Fruit fly (Drosophila melanogaster): ENCODE data around the gene wac.
A peak's percentile ranks its signal among the peaks of the same experiment; 100 is the strongest.

wac gene

DNA sequence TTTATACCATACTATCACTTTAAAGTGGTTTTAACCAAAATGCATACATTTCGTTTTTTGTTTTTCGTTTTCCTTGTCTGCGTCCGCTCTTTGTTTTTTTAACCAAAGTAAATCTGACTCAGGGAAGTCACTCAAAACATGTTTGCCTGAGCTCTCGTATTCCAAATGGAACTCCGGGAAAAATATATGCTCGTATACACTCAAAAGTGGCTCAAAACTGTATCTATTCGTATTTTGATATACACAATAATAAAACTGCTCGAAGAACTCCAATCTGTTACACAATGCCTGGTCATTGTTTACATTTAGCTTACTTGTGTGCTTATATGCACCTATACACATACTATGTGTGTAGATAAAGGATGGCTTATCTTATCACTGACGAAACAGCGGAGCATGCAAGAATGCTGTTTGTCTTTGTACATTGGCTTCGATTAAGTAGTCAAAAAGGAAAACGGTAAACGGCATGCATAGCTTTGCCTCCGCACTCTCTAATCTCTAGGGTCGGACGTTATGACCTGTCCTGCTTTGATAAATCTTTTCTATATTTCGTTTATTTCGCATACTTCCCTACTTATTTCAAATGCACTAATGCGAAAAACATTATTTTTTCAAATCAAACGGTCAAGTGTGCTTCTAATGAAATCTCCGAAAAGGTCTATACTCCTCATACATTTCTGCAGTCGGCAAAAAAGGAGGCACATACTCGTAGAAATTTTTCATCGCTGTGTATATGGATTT lies 13.0 kb downstream of the wac start, which contains the start of gene miple2 (continued):
- TF ChIP-seq dpn (GFP tag; optimal IDR thresholded peaks at IDR 0.05) (peak; percentile 13 to 38), CG13424 (tag; optimal IDR thresholded peaks at IDR 0.05) (peak; percentile 53), Ets97D (GFP tag; optimal IDR thresholded peaks at IDR 0.05) (no peak), CG6689 (GFP tag; IDR thresholded peaks at IDR 0.05) (no peak), chif (GFP tag; optimal IDR thresholded peaks at IDR 0.05) (peak; percentile 15 to 16), bsh (GFP tag; optimal IDR thresholded peaks at IDR 0.05) (peak; percentile 26 to 38), CG3995 (GFP tag; optimal IDR thresholded peaks at IDR 0.05) (no peak), sr (GFP tag; IDR thresholded peaks at IDR 0.05) (no peak), CG13624 (GFP tag; optimal IDR thresholded peaks at IDR 0.05) (peak; percentile 27), CG12236 (GFP tag; optimal IDR thresholded peaks at IDR 0.05) (peak; percentile 36), Fer3 (tag; optimal IDR thresholded peaks at IDR 0.05) (peak; percentile 15), eyg (GFP tag; optimal IDR thresholded peaks at IDR 0.05) (no peak), CG43689 (GFP tag; IDR thresholded peaks at IDR 0.05) (no peak), CG10267 (tag; optimal IDR thresholded peaks at IDR 0.05) (peak; percentile 15), Lpt (GFP tag; optimal IDR thresholded peaks at IDR 0.05) (no peak), Trl (optimal IDR thresholded peaks at IDR 0.05) (no peak), Trl (GFP tag; optimal IDR thresholded peaks at IDR 0.05) (peak; percentile 49), Taf1 (GFP tag; IDR thresholded peaks at IDR 0.05) (no peak), Nf-YA (GFP tag; IDR thresholded peaks at IDR 0.05) (no peak), Nf-YC (tag; optimal IDR thresholded peaks at IDR 0.05) (peak; percentile 35), CG14860 (GFP tag; IDR thresholded peaks at IDR 0.05; ENCODE audit: partially characterized antibody) (no peak), Usf (GFP tag; optimal IDR thresholded peaks at IDR 0.05) (no peak), trh (GFP tag; optimal IDR thresholded peaks at IDR 0.05) (peak; percentile 12), eve (GFP tag; optimal IDR thresholded peaks at IDR 0.05) (no peak), CG2712 (tag; optimal IDR thresholded peaks at IDR 0.05) (peak; percentile 59), gfzf (GFP tag; optimal IDR thresholded peaks at IDR 0.05) (no peak), CG16779 (GFP tag; IDR thresholded peaks at IDR 0.05) (no peak), CG10543 (GFP tag; optimal IDR thresholded peaks at IDR 0.05) (peak; percentile 70), CG1647 (GFP tag; optimal IDR thresholded peaks at IDR 0.05) (no peak), CG17361 (GFP tag; IDR thresholded peaks at IDR 0.05) (peak; percentile 71; the same call in 2 of the 3 replicates), CG17802 (tag; optimal IDR thresholded peaks at IDR 0.05) (no peak), CG8359 (GFP tag; optimal IDR thresholded peaks at IDR 0.05; ENCODE audit: borderline replicate concordance) (no peak), dysf (GFP tag; IDR thresholded peaks at IDR 0.05) (no peak), slp2 (GFP tag; optimal IDR thresholded peaks at IDR 0.05) (peak; percentile 33), lmd (GFP tag; IDR thresholded peaks at IDR 0.05) (0 out of 2 replicates have a peak, but pooled peaks have one; percentile 12), YL-1 (GFP tag; optimal IDR thresholded peaks at IDR 0.05) (peak; percentile 4), gcm2 (GFP tag; optimal IDR thresholded peaks at IDR 0.05) (peak; percentile 4), CG17829 (tag; optimal IDR thresholded peaks at IDR 0.05) (peak; percentile 38), CG34224 (GFP tag; IDR thresholded peaks at IDR 0.05; ENCODE audit: partially characterized antibody) (no peak), sc (optimal IDR thresholded peaks at IDR 0.05) (no peak), sc (GFP tag; optimal IDR thresholded peaks at IDR 0.05) (peak; percentile 64), CG8944 (GFP tag; optimal IDR thresholded peaks at IDR 0.05) (peak; percentile 20), CG14710 (tag; optimal IDR thresholded peaks at IDR 0.05) (peak; percentile 55), CkIIα-i1 (GFP tag; IDR thresholded peaks at IDR 0.05) (no peak), gcm (GFP tag; optimal IDR thresholded peaks at IDR 0.05) (no peak), CG17359 (tag; optimal IDR thresholded peaks at IDR 0.05) (peak; percentile 26), ttk (GFP tag; IDR thresholded peaks at IDR 0.05) (no peak), Hmx (GFP tag; optimal IDR thresholded peaks at IDR 0.05) (peak; percentile 28), cwo (GFP tag; optimal IDR thresholded peaks at IDR 0.05) (peak; percentile 32), nerfin-1 (tag; optimal IDR thresholded peaks at IDR 0.05) (peak; percentile 55)

Measured in whole organism, embryonic.